Fruit fly (Drosophila melanogaster): ENCODE results near the gene Lk.

The Lk gene

DNA sequence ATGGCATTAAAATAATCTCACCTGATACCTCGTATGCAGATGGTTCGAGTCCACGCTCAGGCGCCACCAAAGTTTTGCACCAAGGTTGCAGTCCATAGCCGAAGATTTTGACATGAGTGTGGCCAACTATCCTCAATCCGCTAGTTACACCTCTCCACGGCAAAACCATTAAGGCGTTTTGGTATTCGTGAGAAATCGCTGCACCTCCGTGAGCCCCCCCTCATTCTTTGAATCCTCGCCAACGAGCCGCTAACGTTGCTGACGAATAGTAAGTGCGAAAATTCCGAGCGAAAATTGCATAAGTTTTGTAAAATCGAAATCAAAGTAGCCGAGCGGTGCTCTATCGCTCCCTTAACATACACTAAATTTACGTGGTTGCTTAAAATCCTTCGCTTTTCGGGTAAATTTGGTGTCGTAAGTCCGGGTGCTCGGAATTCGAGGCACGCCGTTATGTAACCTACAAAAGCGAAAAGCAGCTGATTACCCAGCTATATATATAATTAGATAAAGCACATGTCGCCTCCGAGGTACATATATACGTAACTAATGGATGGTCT lies 23.1 kb downstream of the Lk start, which contains the start of gene Mpcp2 (continued):
- TF ChIP-seq Antp (GFP tag; optimal IDR thresholded peaks at IDR 0.05) (no peak), HHEX (GFP tag; optimal IDR thresholded peaks at IDR 0.05) (peak; percentile 28), CG10209 (GFP tag; optimal IDR thresholded peaks at IDR 0.05) (no peak), HLHmδ (GFP tag; optimal IDR thresholded peaks at IDR 0.05) (peak; percentile 61), nom (GFP tag; optimal IDR thresholded peaks at IDR 0.05) (peak; percentile 55), CG5953 (GFP tag; IDR thresholded peaks at IDR 0.05) (no peak), CG34376 (GFP tag; optimal IDR thresholded peaks at IDR 0.05) (peak; percentile 46), CG8478 (optimal IDR thresholded peaks at IDR 0.05) (no peak), CG3838 (GFP tag; optimal IDR thresholded peaks at IDR 0.05) (no peak), CG18619 (GFP tag; optimal IDR thresholded peaks at IDR 0.05) (no peak), CG11085 (GFP tag; IDR thresholded peaks at IDR 0.05) (no peak), CG4617 (GFP tag; optimal IDR thresholded peaks at IDR 0.05; ENCODE audit: borderline replicate concordance) (peak; percentile 76), pita (GFP tag; optimal IDR thresholded peaks at IDR 0.05) (peak; percentile 99), Bteb2 (GFP tag; optimal IDR thresholded peaks at IDR 0.05) (no peak), CG16815 (GFP tag; optimal IDR thresholded peaks at IDR 0.05) (no peak), tin (GFP tag; optimal IDR thresholded peaks at IDR 0.05) (no peak), CG14441 (GFP tag; IDR thresholded peaks at IDR 0.05) (no peak), sr (GFP tag; IDR thresholded peaks at IDR 0.05) (no peak), CG18764 (GFP tag; optimal IDR thresholded peaks at IDR 0.05) (no peak), CG17802 (tag; optimal IDR thresholded peaks at IDR 0.05) (no peak), Mad (GFP tag; optimal IDR thresholded peaks at IDR 0.05) (peak; percentile 62), dmrt11E (tag; optimal IDR thresholded peaks at IDR 0.05) (no peak), sd (tag; optimal IDR thresholded peaks at IDR 0.05) (peak; percentile 88), CG14014 (GFP tag; IDR thresholded peaks at IDR 0.05) (0 out of 2 replicates have a peak, but pooled peaks have one; percentile 4), wdn (GFP tag; IDR thresholded peaks at IDR 0.05) (no peak), btn (GFP tag; optimal IDR thresholded peaks at IDR 0.05) (no peak), hb (GFP tag; IDR thresholded peaks at IDR 0.05; ENCODE audit: partially characterized antibody) (no peak), crol (GFP tag; IDR thresholded peaks at IDR 0.05) (peak; percentile 96), pros (GFP tag; optimal IDR thresholded peaks at IDR 0.05) (no peak), tup (GFP tag; optimal IDR thresholded peaks at IDR 0.05) (no peak), Rfx (GFP tag; IDR thresholded peaks at IDR 0.05) (peak; percentile 61), PHDP (tag; optimal IDR thresholded peaks at IDR 0.05) (peak; percentile 48), CG6813 (GFP tag; optimal IDR thresholded peaks at IDR 0.05) (no peak), CG10321 (GFP tag; IDR thresholded peaks at IDR 0.05) (no peak), CG11456 (GFP tag; IDR thresholded peaks at IDR 0.05) (no peak), lmd (GFP tag; IDR thresholded peaks at IDR 0.05) (no peak), CG12769 (tag; optimal IDR thresholded peaks at IDR 0.05) (peak; percentile 68), CG11398 (GFP tag; optimal IDR thresholded peaks at IDR 0.05) (no peak), Blimp-1 (GFP tag; optimal IDR thresholded peaks at IDR 0.05) (peak; percentile 6), pho (GFP tag; optimal IDR thresholded peaks at IDR 0.05) (peak; percentile 30), stc (GFP tag; IDR thresholded peaks at IDR 0.05) (peak; percentile 13; the same call in 1 of the 2 replicates), Usf (GFP tag; optimal IDR thresholded peaks at IDR 0.05) (no peak), tio (GFP tag; optimal IDR thresholded peaks at IDR 0.05) (no peak), B-H2 (GFP tag; optimal IDR thresholded peaks at IDR 0.05) (peak; percentile 56), CG34422 (GFP tag; IDR thresholded peaks at IDR 0.05) (peak; percentile 59; the same call in 1 of the 3 replicates), lilli (GFP tag; optimal IDR thresholded peaks at IDR 0.05) (peak; percentile 26), CG10147 (GFP tag; optimal IDR thresholded peaks at IDR 0.05) (peak; percentile 46), CG30403 (GFP tag; optimal IDR thresholded peaks at IDR 0.05) (no peak), CG10267 (tag; optimal IDR thresholded peaks at IDR 0.05) (peak; percentile 59), cg (GFP tag; optimal IDR thresholded peaks at IDR 0.05) (no peak), Oaz (GFP tag; IDR thresholded peaks at IDR 0.05) (no peak)
